Fruit fly (Drosophila melanogaster) whole organism, adult: ENCODE results near the gene CG14309.

Experiments
- CG11617 ChIP-seq: fragments of 200-800 bp; sonication (Bioruptor generic); optimal IDR thresholded peaks from 2 replicates; lab custom pipeline; 2017; ENCODE audit warnings: mild to moderate bottlenecking, missing biosample characterization, missing genetic modification reagents, missing genetic modification characterization
- CG12768 ChIP-seq: fragments of 200-800 bp; sonication (Bioruptor generic); optimal IDR thresholded peaks from 2 replicates; lab custom pipeline; 2017; ENCODE audit warnings: missing biosample characterization, missing genetic modification characterization, mild to moderate bottlenecking, moderate library complexity, missing genetic modification reagents
- CG14711 ChIP-seq: fragments of 200-800 bp; sonication (Bioruptor generic); optimal IDR thresholded peaks from 2 replicates; lab custom pipeline; 2018; ENCODE audit warnings: missing biosample characterization, mild to moderate bottlenecking, missing genetic modification characterization, moderate library complexity
- CG1620 ChIP-seq: fragments of 200-800 bp; sonication (Bioruptor generic); optimal IDR thresholded peaks from 2 replicates; lab custom pipeline; 2016; ENCODE audit warnings: missing biosample characterization, missing genetic modification characterization
- CG33017 ChIP-seq: fragments of 200-800 bp; sonication (Bioruptor generic); optimal IDR thresholded peaks from 2 replicates; lab custom pipeline; 2018; ENCODE audit warnings: missing biosample characterization, mild to moderate bottlenecking, missing genetic modification characterization, moderate library complexity
- CG5204 ChIP-seq: fragments of 200-800 bp; sonication (Bioruptor generic); optimal IDR thresholded peaks from 2 replicates; lab custom pipeline; 2016; ENCODE audit warnings: missing biosample characterization, missing genetic modification characterization
- CG7045 ChIP-seq: fragments of 200-800 bp; sonication (Bioruptor generic); optimal IDR thresholded peaks from 2 replicates; lab custom pipeline; 2017; ENCODE audit warnings: missing biosample characterization, mild to moderate bottlenecking, missing genetic modification characterization
- CG7101 ChIP-seq: fragments of 200-800 bp; sonication (Bioruptor generic); optimal IDR thresholded peaks from 2 replicates; lab custom pipeline; 2018; ENCODE audit warnings: missing biosample characterization, mild to moderate bottlenecking, missing genetic modification characterization, moderate library complexity
- Clk ChIP-seq: fragments of 200-800 bp; sonication (Bioruptor generic); optimal IDR thresholded peaks from 2 replicates; lab custom pipeline; 2017; ENCODE audit warnings: missing biosample characterization, missing genetic modification characterization
- Crg-1 ChIP-seq: fragments of 200-800 bp; sonication (Bioruptor generic); optimal IDR thresholded peaks from 2 replicates; lab custom pipeline; 2016; ENCODE audit warnings: missing biosample characterization, missing genetic modification characterization
- Hr96 ChIP-seq: fragments of 200-800 bp; sonication (Bioruptor generic); optimal IDR thresholded peaks from 2 replicates; lab custom pipeline; 2016; ENCODE audit warnings: missing biosample characterization, missing genetic modification characterization
- Mnt ChIP-seq: fragments of 200-800 bp; sonication (Bioruptor generic); optimal IDR thresholded peaks from 2 replicates; lab custom pipeline; 2016; ENCODE audit warnings: missing biosample characterization, mild to moderate bottlenecking, missing genetic modification characterization
- bab1 ChIP-seq: fragments of 200-800 bp; sonication (Bioruptor generic); optimal IDR thresholded peaks from 3 replicates; lab custom pipeline; 2019; ENCODE audit warnings: missing biosample characterization, mild to moderate bottlenecking, missing genetic modification characterization, moderate library complexity
- cic ChIP-seq: fragments of 200-800 bp; sonication (Bioruptor generic); optimal IDR thresholded peaks from 2 replicates; lab custom pipeline; 2017; ENCODE audit warnings: missing biosample characterization, mild to moderate bottlenecking, missing genetic modification characterization, moderate library complexity
- cnc ChIP-seq, 2 experiments: fragments of >200 bp; optimal IDR thresholded peaks; 2 replicates each; lab custom pipeline; 2017
- kay ChIP-seq: fragments of 200-800 bp; sonication (Bioruptor generic); peaks from one replicate; lab custom pipeline; 2016; ENCODE audit warnings: missing biosample characterization, missing genetic modification characterization, borderline replicate concordance
- ovo ChIP-seq: fragments of 200-800 bp; sonication (Bioruptor generic); optimal IDR thresholded peaks from 2 replicates; lab custom pipeline; 2016; ENCODE audit warnings: missing biosample characterization, missing genetic modification characterization
- pad ChIP-seq: fragments of 200-800 bp; sonication (Bioruptor generic); optimal IDR thresholded peaks from 3 replicates; lab custom pipeline; 2017; ENCODE audit warnings: missing biosample characterization, missing genetic modification characterization, mild to moderate bottlenecking, moderate library complexity, missing genetic modification reagents
- tj ChIP-seq: fragments of 200-800 bp; sonication (Bioruptor generic); optimal IDR thresholded peaks from 3 replicates; lab custom pipeline; 2017; ENCODE audit warnings: missing biosample characterization, mild to moderate bottlenecking, missing genetic modification characterization, moderate library complexity
- toe ChIP-seq: fragments of 200-800 bp; sonication (Bioruptor generic); optimal IDR thresholded peaks from 2 replicates; lab custom pipeline; 2016; ENCODE audit warnings: missing biosample characterization, missing genetic modification characterization

Gene CG14309

dm6 chr3R:18396801-18397604 is 12.1 kb upstream of the CG14309 start, which contains the start of gene Vti1b:
Gene Vti1b (plus strand): TSS chr3R:18396995.
- no peak for TF ChIP-seq cnc (optimal IDR thresholded peaks at IDR 0.05; lab: Kevin White, UChicago)
- peak; percentile 83 for TF ChIP-seq kay (GFP tag; lab: Kevin White, UChicago)
- TF ChIP-seq CG7101 = peak; percentile 94
- TF ChIP-seq ovo (GFP tag; lab: Kevin White, UChicago) = peak; percentile 92
- peak; percentile 86 for TF ChIP-seq pad (GFP tag; lab: Kevin White, UChicago)
- peak; percentile 92 for TF ChIP-seq CG5204
- TF ChIP-seq CG7045 (GFP tag; lab: Kevin White, UChicago) = peak; percentile 86
- peak; percentile 89 for TF ChIP-seq toe (GFP tag; lab: Kevin White, UChicago)
- peak; percentile 93 for TF ChIP-seq CG11617 (GFP tag; lab: Kevin White, UChicago)
- peak; percentile 89 for TF ChIP-seq cic (GFP tag; lab: Kevin White, UChicago)
- TF ChIP-seq Hr96 (GFP tag; lab: Kevin White, UChicago) = peak; percentile 70
- TF ChIP-seq tj (GFP tag; lab: Kevin White, UChicago) = peak; percentile 74
- TF ChIP-seq CG33017 (tag; lab: Kevin White, UChicago) = peak; percentile 90
- TF ChIP-seq CG14711 (tag; lab: Kevin White, UChicago) = peak; percentile 90
- TF ChIP-seq Mnt = peak; percentile 82
- TF ChIP-seq Crg-1 (GFP tag; lab: Kevin White, UChicago) = peak; percentile 94
- peak; percentile 87 for TF ChIP-seq Clk (GFP tag; lab: Kevin White, UChicago)
- TF ChIP-seq CG12768 (GFP tag; lab: Kevin White, UChicago) = peak; percentile 95
- TF ChIP-seq CG1620 (GFP tag; lab: Kevin White, UChicago) = peak; percentile 86
- peak; percentile 97 for TF ChIP-seq bab1 (GFP tag; lab: Kevin White, UChicago)

dm6 chr3R:18395694-18396093 is 10.8 kb upstream of the CG14309 start:
- TF ChIP-seq Hr96 (GFP tag; lab: Kevin White, UChicago) (no peak), pad (GFP tag; lab: Kevin White, UChicago) (no peak), CG5204 (no peak), ovo (GFP tag; lab: Kevin White, UChicago) (no peak), CG33017 (tag; lab: Kevin White, UChicago) (no peak), tj (GFP tag; lab: Kevin White, UChicago) (peak; percentile 100), Crg-1 (GFP tag; lab: Kevin White, UChicago) (no peak), CG1620 (GFP tag; lab: Kevin White, UChicago) (no peak)

DNA sequence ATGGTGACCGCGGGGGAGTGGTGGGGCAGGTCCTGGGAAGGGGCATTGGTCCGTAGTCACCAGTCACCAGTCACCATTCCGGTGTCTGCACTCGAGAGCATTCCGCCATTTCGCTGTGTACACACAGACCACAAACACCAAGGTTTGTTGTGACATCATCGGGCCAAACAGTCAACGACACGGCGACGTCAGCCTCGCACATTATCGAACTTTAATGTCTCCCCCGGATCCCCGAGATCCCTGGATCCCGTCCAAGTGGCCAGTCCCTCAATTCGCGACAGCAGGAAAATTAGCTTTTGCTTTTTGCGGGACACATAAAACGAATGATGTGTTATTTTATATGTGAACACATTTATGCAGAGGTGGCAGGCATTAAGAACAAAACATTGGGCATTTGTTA is 10.0 kb upstream of the CG14309 start:
- TF ChIP-seq Hr96 (GFP tag; lab: Kevin White, UChicago) (no peak), toe (GFP tag; lab: Kevin White, UChicago) (no peak), CG7101 (no peak), cnc (optimal IDR thresholded peaks at IDR 0.05; lab: Kevin White, UChicago) (no peak), CG7045 (GFP tag; lab: Kevin White, UChicago) (no peak), bab1 (GFP tag; lab: Kevin White, UChicago) (no peak), CG11617 (GFP tag; lab: Kevin White, UChicago) (no peak), CG14711 (tag; lab: Kevin White, UChicago) (no peak), CG1620 (GFP tag; lab: Kevin White, UChicago) (no peak), ovo (GFP tag; lab: Kevin White, UChicago) (no peak), CG33017 (tag; lab: Kevin White, UChicago) (no peak), Crg-1 (GFP tag; lab: Kevin White, UChicago) (no peak), pad (GFP tag; lab: Kevin White, UChicago) (no peak), tj (GFP tag; lab: Kevin White, UChicago) (no peak), Clk (GFP tag; lab: Kevin White, UChicago) (no peak), CG5204 (no peak)

DNA sequence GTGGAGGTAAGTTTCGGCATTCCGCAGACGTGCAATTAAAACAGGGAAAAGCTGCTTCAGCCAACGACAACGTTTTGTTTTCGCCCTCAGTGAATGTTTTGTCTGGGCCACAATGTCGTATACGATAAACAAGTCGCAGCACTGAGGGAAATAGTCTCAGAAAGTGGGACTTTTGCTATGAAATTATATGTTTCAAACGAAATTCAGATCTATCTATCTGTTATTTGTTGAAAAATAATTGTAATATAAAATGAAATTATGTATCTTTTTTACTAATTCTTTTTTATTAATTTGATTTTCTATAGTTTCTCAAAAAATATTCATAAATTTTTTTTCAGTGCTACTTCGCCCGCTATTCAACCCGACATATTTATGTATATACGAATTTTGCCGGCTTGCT is 8.6 kb upstream of the CG14309 start:
- TF ChIP-seq Mnt (peak; percentile 14), bab1 (GFP tag; lab: Kevin White, UChicago) (peak; percentile 32), tj (GFP tag; lab: Kevin White, UChicago) (peak; percentile 32), toe (GFP tag; lab: Kevin White, UChicago) (peak; percentile 33), CG14711 (tag; lab: Kevin White, UChicago) (peak; percentile 3), CG11617 (GFP tag; lab: Kevin White, UChicago) (peak; percentile 76), CG7101 (peak; percentile 71), Hr96 (GFP tag; lab: Kevin White, UChicago) (no peak), cic (GFP tag; lab: Kevin White, UChicago) (peak; percentile 1), ovo (GFP tag; lab: Kevin White, UChicago) (no peak), CG1620 (GFP tag; lab: Kevin White, UChicago) (no peak), pad (GFP tag; lab: Kevin White, UChicago) (no peak), CG33017 (tag; lab: Kevin White, UChicago) (peak; percentile 37), cnc (optimal IDR thresholded peaks at IDR 0.05; lab: Kevin White, UChicago) (no peak), kay (GFP tag; lab: Kevin White, UChicago) (no peak), CG7045 (GFP tag; lab: Kevin White, UChicago) (no peak), CG12768 (GFP tag; lab: Kevin White, UChicago) (no peak), Crg-1 (GFP tag; lab: Kevin White, UChicago) (no peak), CG5204 (no peak), Clk (GFP tag; lab: Kevin White, UChicago) (no peak)

DNA sequence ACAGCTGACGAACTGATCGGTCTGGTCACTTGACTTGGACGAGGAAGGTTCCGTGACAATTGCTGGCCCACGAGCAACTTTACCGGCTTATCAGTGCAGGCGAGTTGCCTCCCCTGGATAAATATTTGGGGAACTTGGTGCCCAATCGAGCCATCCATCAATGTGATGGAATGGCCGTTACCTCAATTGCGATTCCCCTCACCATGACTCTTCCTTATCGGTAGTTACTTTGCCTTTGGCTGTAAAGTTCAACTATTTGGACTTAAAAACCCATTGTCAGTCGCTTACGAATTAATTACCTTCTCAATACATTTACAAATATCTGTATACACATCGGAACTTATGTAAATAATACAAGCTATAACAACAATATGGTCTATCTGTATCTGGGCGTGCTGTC is 4.9 kb upstream of the CG14309 start, which contains the start of gene Vha100-4:
TSS of gene Vha100-4 (minus strand) at position 16 of the 400 bp plus-strand sequence.
- TF ChIP-seq pad (GFP tag; lab: Kevin White, UChicago) = no peak
- TF ChIP-seq Mnt = peak; percentile 15
